Fruit fly (Drosophila melanogaster): ENCODE results near the gene CG16782.

Gene CG16782

DNA sequence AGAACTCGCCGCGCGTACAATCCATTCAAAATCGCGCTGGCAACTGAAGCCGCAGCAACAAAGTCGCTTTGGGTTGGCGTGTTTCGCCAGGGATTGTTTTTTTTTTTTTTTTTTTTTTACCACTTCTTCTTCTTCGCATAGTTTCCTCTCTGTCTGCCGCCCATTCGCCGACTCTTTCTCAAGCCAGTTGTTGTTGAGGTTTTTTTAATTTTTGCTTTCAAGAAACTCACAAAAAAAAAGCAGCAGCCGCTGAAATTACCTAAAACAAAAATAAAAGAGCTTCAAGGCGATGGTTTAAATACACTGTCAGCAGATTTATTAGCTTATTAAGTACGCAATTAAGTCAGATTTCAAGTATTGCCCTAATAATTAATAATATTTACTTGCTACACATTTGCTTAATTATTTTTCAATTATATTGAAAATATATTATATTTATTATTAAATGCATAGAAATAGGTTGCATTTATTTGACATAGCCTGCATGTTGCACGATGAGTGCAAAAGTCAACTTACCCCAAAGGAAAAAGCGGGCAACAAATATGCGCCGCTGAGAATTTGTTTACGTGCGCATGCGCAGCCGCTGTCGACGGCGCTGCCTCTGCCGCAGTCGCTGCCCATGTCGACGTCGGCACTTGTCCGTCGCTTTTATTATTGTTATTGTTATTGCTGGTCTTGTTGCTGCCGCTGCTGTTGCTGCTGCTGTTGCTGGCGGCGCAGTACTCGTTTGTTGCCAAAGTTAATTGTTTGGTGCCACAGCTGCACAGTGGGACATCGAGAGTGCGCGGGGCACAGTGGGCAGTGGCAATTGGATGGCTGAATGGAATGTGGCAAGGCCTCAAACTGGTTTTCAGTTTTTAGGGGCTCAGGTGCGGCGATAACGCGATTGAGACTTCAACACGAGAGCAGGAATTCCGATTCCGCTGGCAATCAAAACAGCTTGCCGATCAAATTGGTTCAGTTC is 14.7 kb upstream of the CG16782 start, which contains the start of gene CG12206 (continued):
- TF ChIP-seq Taf1 (GFP tag; IDR thresholded peaks at IDR 0.05) (no peak; the same call in 1 of the 2 replicates), CG13296 (GFP tag; optimal IDR thresholded peaks at IDR 0.05) (peak; percentile 56), klu (GFP tag; IDR thresholded peaks at IDR 0.05) (no peak), CG6765 (GFP tag; optimal IDR thresholded peaks at IDR 0.05) (peak; percentile 34), CG1792 (GFP tag; optimal IDR thresholded peaks at IDR 0.05) (no peak), chif (GFP tag; optimal IDR thresholded peaks at IDR 0.05) (no peak), CG1024 (GFP tag; IDR thresholded peaks at IDR 0.05) (no peak), CG17568 (GFP tag; optimal IDR thresholded peaks at IDR 0.05) (no peak), CG13123 (GFP tag; optimal IDR thresholded peaks at IDR 0.05) (no peak), Atf3 (GFP tag; optimal IDR thresholded peaks at IDR 0.05) (no peak), CG15011 (GFP tag; optimal IDR thresholded peaks at IDR 0.05) (peak; percentile 12), bowl (GFP tag; IDR thresholded peaks at IDR 0.05) (no peak), CG10366 (GFP tag; IDR thresholded peaks at IDR 0.05) (peak; percentile 10; the same call in 1 of the 2 replicates), CG9215 (GFP tag; IDR thresholded peaks at IDR 0.05) (peak; percentile 71), BtbVII (GFP tag; optimal IDR thresholded peaks at IDR 0.05) (peak; percentile 62), hb (GFP tag; IDR thresholded peaks at IDR 0.05; ENCODE audit: partially characterized antibody) (no peak), CG17359 (tag; optimal IDR thresholded peaks at IDR 0.05) (peak; percentile 64), sug (tag; optimal IDR thresholded peaks at IDR 0.05) (peak; percentile 39), shn (GFP tag; optimal IDR thresholded peaks at IDR 0.05) (no peak), CG31441 (GFP tag; IDR thresholded peaks at IDR 0.05) (peak; percentile 71), sisA (GFP tag; IDR thresholded peaks at IDR 0.05) (peak; percentile 53), Elba2 (GFP tag; optimal IDR thresholded peaks at IDR 0.05) (no peak), vfl (GFP tag; optimal IDR thresholded peaks at IDR 0.05) (no peak), lab (GFP tag; optimal IDR thresholded peaks at IDR 0.05) (peak; percentile 70), Nf-YA (GFP tag; IDR thresholded peaks at IDR 0.05) (no peak), Bteb2 (GFP tag; optimal IDR thresholded peaks at IDR 0.05) (no peak), ind (GFP tag; optimal IDR thresholded peaks at IDR 0.05) (peak; percentile 48), CG16779 (GFP tag; IDR thresholded peaks at IDR 0.05) (no peak), scrt (GFP tag; optimal IDR thresholded peaks at IDR 0.05) (peak; percentile 61), lilli (GFP tag; optimal IDR thresholded peaks at IDR 0.05) (peak; percentile 15), CG12299 (tag; optimal IDR thresholded peaks at IDR 0.05) (no peak), fd96Cb (tag; optimal IDR thresholded peaks at IDR 0.05) (peak; percentile 56), tap (tag; optimal IDR thresholded peaks at IDR 0.05) (peak; percentile 29), fru (optimal IDR thresholded peaks at IDR 0.05) (no peak), unc-4 (GFP tag; IDR thresholded peaks at IDR 0.05; ENCODE audit: partially characterized antibody) (no peak), CG10959 (GFP tag; IDR thresholded peaks at IDR 0.05) (no peak), nerfin-2 (GFP tag; IDR thresholded peaks at IDR 0.05; ENCODE audit: partially characterized antibody) (no peak), Lhr (GFP tag; optimal IDR thresholded peaks at IDR 0.05) (no peak), rib (GFP tag; IDR thresholded peaks at IDR 0.05) (no peak), HLHmδ (GFP tag; optimal IDR thresholded peaks at IDR 0.05) (no peak), CG33213 (GFP tag; optimal IDR thresholded peaks at IDR 0.05) (no peak), CG16813 (GFP tag; IDR thresholded peaks at IDR 0.05; ENCODE audit: partially characterized antibody) (no peak), CG15601 (tag; optimal IDR thresholded peaks at IDR 0.05) (peak; percentile 23), CG11247 (GFP tag; IDR thresholded peaks at IDR 0.05) (peak; percentile 24; the same call in 1 of the 2 replicates), CG12104 (GFP tag; optimal IDR thresholded peaks at IDR 0.05) (peak; percentile 19), aop (GFP tag; IDR thresholded peaks at IDR 0.05) (no peak), Doc3 (GFP tag; IDR thresholded peaks at IDR 0.05; ENCODE audit: partially characterized antibody) (no peak), Six4 (GFP tag; optimal IDR thresholded peaks at IDR 0.05) (peak; percentile 3), NfI (GFP tag; optimal IDR thresholded peaks at IDR 0.05) (peak; percentile 52)
